Fruit fly (Drosophila melanogaster): ENCODE measurements around the gene Acox3.

Acox3 gene

DNA sequence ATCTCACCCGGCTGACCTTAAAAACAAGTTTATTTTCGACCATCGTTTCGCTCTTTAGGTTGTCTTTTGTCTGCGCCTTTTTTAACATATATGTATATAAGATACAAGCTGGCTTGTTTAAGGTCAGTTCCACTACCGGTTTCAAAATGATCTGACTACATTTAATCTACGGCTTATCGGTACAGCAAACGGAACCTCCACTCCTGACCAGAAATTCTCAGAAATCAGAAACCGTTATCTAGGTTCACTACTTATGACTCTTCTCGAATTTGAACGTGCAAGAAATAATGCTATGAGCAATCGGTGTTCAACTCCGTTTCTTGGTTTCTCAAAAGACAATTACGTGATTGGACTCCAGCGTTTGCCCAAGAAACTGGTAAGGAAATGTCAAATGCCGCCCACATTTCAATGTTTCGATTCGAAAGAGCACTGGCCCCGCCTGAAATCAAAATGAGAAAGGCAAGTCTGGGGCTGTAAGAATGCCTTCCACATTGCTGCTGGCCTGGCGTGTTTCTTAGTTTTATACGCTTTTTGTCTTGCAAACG, 22.0 kb upstream of the Acox3 start:
- no peak for TF ChIP-seq noc (tag; optimal IDR thresholded peaks at IDR 0.05)

dm6 chr2L:6467509-6467908, 19.3 kb upstream of the Acox3 start, which contains the start of gene HemK1:
Gene HemK1, minus strand, starts transcription at chr2L:6467698.
- TF ChIP-seq noc (tag; optimal IDR thresholded peaks at IDR 0.05) = no peak

- TF ChIP-seq noc (tag; optimal IDR thresholded peaks at IDR 0.05) = no peak
These were observed 17.3 kb upstream of the Acox3 start, which contains the start of gene Rchy1 for dm6 chr2L:6465497-6465896. Gene Rchy1, minus strand, starts transcription at chr2L:6465669.

DNA sequence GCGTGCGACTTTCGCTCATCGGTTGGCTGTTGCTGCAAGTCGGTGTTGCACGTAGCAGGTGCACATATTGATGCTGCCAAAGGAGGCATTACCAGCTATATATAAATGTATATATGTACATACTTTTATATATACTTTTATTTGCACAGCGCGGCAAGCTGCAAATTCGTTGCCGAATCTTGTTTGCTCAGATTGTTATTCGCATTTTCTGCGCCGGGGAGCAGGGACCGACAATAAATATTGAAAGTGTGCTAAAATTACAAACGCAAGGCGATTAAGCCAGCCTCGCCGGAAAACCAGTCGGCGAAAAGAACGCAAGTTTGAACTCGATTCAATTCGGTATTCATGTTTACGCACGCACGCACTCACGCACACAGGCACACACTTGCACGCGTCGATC, 16.6 kb upstream of the Acox3 start:
- TF ChIP-seq noc (tag; optimal IDR thresholded peaks at IDR 0.05) = no peak

DNA sequence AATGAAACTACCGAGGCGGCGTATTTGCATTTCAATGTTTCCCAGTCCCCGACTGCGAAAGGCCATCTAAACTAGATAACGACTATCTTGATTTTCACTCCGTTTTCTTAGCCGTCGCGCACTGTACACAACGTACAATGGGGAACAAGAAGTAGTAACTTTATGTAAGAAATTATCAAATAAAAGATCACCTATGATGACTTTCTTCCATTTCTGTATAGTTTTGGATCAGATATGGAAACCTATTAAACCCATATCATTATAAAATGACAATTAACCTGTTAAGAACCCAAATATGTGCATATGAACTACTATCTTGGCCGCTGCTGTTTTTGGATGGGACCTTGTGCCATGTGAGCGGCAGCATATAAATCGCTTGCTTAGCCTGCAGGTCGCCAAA, 16.1 kb upstream of the Acox3 start:
- no peak for TF ChIP-seq noc (tag; optimal IDR thresholded peaks at IDR 0.05)

DNA sequence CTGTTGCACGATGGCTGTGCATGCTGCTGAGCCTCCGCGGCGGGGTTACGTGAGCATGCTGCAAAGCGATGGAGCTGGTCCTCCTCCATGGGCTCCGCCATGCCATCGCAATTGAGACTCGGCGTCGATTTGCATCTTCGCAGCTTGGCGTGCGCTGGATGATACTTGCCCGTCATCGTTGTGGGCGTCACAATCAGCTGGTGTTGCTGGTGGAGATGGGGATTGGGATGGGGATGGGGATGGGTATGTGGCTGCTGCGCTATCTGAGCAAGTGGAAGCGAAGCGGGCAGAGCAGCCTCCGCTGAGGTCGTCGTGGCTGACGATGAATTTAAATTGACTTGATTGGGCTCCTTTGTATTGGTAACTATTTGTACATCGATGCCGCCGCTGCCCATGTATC, 15.2 kb upstream of the Acox3 start:
- no peak for TF ChIP-seq noc (tag; optimal IDR thresholded peaks at IDR 0.05)

- TF ChIP-seq noc (tag; optimal IDR thresholded peaks at IDR 0.05) = no peak
These were observed 14.1 kb upstream of the Acox3 start for dm6 chr2L:6462259-6462658.

- peak; percentile 38 for TF ChIP-seq noc (tag; optimal IDR thresholded peaks at IDR 0.05)
These were observed 13.3 kb upstream of the Acox3 start for dm6 chr2L:6461497-6461896.

DNA sequence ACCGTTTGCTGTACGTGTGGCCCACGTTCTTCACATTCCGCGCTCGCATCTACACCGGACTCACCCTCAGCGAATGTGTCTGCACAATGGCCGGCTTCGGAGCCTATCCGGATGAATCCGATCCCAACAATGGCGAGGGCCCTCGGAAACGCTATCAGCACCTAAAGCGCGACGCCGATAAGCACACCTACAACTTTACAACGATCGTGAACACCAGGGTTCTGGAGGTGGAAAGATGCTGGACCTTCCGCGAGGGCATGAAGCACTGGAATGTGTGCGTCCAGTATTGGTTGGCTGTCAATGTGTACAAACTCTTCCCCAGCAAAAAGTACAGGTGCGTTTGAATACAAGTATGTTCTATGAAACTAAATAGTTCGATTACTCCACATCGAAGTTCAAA, 9.4 kb upstream of the Acox3 start:
- TF ChIP-seq noc (tag; optimal IDR thresholded peaks at IDR 0.05) = no peak

DNA sequence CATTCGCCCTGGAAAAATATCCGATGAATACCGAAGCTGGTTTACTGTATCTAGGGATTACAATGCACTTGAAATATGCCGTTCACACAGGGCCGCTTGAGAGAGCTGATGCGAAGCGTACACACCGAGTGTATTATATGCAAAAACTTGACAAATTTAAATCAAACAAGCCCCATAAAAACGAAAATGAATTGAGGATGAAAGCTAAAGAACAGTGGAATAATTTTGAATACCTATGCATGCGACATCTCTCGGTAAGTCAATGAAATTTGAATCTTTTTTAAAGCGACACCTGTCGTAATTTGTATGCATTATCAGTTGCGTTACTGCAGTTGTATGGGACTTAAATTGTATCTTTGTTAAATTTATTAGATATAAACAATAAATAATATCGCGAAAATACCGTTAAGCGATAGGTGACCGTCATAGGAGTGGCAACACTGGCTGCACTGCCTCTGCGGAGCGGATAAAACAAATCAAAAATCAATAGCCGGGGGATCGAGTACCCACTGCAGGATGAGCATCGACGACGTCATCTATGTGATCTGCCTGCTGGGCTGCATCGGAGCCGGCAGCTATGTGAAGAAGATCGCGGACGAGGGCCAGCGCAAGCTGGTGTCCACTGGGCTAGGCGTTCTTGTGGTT, 7.9 kb upstream of the Acox3 start, which contains the start of gene frj:
Gene frj, plus strand, starts transcription at position 98 of the 645 bp plus-strand sequence.
- TF ChIP-seq noc (tag; optimal IDR thresholded peaks at IDR 0.05) = no peak

DNA sequence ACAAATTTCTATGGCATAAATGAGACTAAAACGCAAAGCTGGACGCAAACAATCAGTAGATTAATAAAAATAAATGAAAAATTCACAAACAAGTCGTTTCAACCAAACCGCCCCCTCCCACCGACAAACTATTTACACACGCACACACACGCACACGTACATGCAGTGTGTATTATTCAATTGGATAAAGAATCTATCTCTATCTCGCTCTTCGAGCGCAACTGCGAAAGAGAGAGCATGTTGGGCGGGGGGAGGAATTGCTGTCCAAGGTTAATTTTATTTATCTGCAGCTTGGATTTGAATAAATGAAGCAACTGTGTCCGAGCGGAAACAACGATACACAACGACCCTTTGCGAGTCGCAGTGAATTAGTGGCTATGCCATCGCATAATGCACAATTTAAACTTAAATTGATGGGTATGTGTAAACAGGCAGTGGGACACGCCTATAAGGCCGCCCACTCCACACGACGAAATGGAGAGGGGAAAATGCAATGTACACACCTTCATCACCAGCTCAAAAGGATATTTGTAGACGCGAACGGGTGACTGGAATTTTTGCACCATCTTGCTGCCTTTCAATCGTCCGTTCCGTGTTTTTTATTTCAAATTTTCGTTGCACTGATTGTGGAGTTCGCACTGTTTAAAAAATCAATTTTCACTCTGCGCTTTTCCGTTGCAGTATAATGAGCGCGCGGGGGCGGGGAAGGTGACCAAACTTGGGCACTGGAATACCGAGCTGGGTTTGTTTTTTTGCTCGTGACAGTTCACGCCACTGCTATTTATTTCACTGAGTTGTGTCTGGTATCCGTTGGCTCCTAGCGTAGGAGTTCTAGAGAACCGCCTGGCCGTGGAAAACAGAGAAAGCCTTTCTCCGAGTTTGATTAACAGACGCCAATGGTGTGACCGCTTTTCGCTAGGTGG, 7.1 kb upstream of the Acox3 start, which contains the start of gene retm:
Gene retm, minus strand, starts transcription at position 898 of the 923 bp plus-strand sequence.
- TF ChIP-seq noc (tag; optimal IDR thresholded peaks at IDR 0.05) = peak; percentile 44

- no peak for TF ChIP-seq noc (tag; optimal IDR thresholded peaks at IDR 0.05)
These were observed 1.6 kb upstream of the Acox3 start for dm6 chr2L:6449753-6450152.

- peak; percentile 13 for TF ChIP-seq noc (tag; optimal IDR thresholded peaks at IDR 0.05)
These were observed 446 bp downstream of the Acox3 start for dm6 chr2L:6447581-6448333.

DNA sequence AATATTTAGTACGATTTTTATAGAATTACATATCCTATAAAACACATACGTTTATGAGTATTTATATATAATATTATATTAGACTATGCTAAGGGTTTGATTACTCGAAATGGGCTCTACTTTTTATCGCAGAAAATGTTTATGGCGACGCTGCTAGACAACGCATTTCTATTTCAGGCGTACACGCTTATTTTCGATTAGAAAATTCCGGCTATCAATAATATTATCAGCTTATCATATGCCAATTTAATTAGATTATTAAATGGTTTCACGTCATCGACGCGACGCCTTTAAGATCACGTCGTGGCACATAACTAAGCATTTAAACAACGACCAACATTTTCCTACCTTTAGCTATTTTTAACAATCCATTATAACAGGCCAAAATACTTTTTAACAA, 21.9 kb downstream of the Acox3 start:
- TF ChIP-seq noc (tag; optimal IDR thresholded peaks at IDR 0.05) = no peak

DNA sequence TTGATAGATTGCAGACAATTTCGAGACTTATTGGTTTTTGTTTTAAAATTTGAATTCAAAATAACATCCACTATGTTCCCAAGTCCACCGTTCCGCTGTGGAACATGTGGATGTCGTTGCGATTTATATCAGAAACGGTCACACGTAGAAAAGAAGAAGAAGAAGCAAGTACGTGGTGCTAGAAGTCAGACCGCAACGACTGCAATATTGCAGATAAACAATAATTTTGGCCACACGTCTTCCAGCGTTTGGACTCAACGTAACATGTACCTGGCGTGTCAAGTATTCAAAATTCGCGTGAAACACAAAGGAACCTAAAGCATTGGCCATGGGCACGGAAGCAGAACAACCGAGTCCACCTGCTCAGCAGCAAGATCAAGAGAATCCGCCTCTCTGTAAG, 24.0 kb downstream of the Acox3 start, which contains the start of gene Fic:
Gene Fic, plus strand, starts transcription at position 139 of the 400 bp plus-strand sequence.
- TF ChIP-seq noc (tag; optimal IDR thresholded peaks at IDR 0.05) = no peak

DNA sequence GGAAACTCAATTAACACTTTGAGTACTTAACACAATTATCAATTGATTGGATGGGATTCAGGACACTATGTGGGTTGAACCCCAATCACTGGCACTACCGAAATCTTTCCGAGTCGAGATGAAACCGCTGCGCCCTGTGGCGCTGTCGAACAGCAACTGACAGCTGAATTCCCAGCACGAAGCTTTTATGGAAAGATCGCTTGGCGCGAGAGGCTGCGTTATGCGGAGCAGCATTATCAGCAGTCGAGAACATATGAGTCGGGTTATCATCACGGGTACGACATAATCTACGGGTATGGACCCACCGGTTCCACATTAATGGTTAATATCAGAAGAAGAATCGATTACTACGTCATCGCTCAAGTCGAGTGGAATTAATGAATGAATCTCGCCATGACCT, 25.1 kb downstream of the Acox3 start, which contains the start of gene Tig:
Gene Tig, minus strand, starts transcription at position 163 of the 400 bp plus-strand sequence.
- TF ChIP-seq noc (tag; optimal IDR thresholded peaks at IDR 0.05) = peak; percentile 57

Measured in whole organism, larva.